Fruit fly (Drosophila melanogaster): ENCODE results near the gene CG11619.

- TF ChIP-seq CG15710 (tag; optimal IDR thresholded peaks at IDR 0.05) (no peak), CG4496 (GFP tag; IDR thresholded peaks at IDR 0.05) (no peak), rn (GFP tag; IDR thresholded peaks at IDR 0.05) (no peak), CG17806 (tag; optimal IDR thresholded peaks at IDR 0.05) (no peak)
These were observed 15.1 kb upstream of the CG11619 start, which contains the start of gene SmydA-2 for dm6 chr3L:19003220-19003619.

Measured in whole organism, pupa.